Fruit fly (Drosophila melanogaster) whole organism, prepupa: Measurements from ENCODE around the gene CG1024.

ENCODE experiments used
- CG15336 ChIP-seq: fragments of 200-800 bp; sonication (Bioruptor generic); IDR thresholded peaks from 2 replicates; pipeline ENCODE4 v1.3.6; 2022; ENCODE audit warnings: missing biosample characterization, missing genetic modification characterization
- CG1621 ChIP-seq: fragments of 200-800 bp; sonication (Bioruptor generic); optimal IDR thresholded peaks from 3 replicates; lab custom pipeline; 2018; ENCODE audit warnings: missing biosample characterization, mild to moderate bottlenecking, missing genetic modification characterization
- CG3919 ChIP-seq: fragments of 200-800 bp; sonication (Bioruptor generic); optimal IDR thresholded peaks from 3 replicates; lab custom pipeline; 2016; ENCODE audit warnings: missing biosample characterization, missing genetic modification characterization
- CG6163 ChIP-seq: fragments of 200-800 bp; sonication (Bioruptor generic); IDR thresholded peaks from 3 replicates; pipeline ENCODE4 v1.3.6; 2022; ENCODE audit warnings: missing biosample characterization, missing genetic modification characterization
- Ets21C ChIP-seq: fragments of 200-800 bp; sonication (Bioruptor generic); optimal IDR thresholded peaks from 3 replicates; lab custom pipeline; 2016; ENCODE audit warnings: missing biosample characterization, missing genetic modification characterization
- Lpt ChIP-seq: fragments of 200-800 bp; sonication (Bioruptor generic); optimal IDR thresholded peaks from 3 replicates; lab custom pipeline; 2016; ENCODE audit warnings: missing biosample characterization, missing genetic modification characterization
- esn ChIP-seq: fragments of 200-800 bp; sonication (Bioruptor generic); optimal IDR thresholded peaks from 2 replicates; lab custom pipeline; 2016; ENCODE audit warnings: missing biosample characterization, mild to moderate bottlenecking, missing genetic modification characterization, moderate library complexity
- ss ChIP-seq, 2 experiments: fragments of 200-800 bp; sonication (Bioruptor generic); optimal IDR thresholded peaks; 2 replicates in 1 of 2; 3 replicates in 1 of 2; lab custom pipeline; 2017 to 2018; ENCODE audit warnings: mild to moderate bottlenecking in 2 of 2, missing biosample characterization in 2 of 2, missing genetic modification characterization in 2 of 2, moderate library complexity in 1 of 2

DNA sequence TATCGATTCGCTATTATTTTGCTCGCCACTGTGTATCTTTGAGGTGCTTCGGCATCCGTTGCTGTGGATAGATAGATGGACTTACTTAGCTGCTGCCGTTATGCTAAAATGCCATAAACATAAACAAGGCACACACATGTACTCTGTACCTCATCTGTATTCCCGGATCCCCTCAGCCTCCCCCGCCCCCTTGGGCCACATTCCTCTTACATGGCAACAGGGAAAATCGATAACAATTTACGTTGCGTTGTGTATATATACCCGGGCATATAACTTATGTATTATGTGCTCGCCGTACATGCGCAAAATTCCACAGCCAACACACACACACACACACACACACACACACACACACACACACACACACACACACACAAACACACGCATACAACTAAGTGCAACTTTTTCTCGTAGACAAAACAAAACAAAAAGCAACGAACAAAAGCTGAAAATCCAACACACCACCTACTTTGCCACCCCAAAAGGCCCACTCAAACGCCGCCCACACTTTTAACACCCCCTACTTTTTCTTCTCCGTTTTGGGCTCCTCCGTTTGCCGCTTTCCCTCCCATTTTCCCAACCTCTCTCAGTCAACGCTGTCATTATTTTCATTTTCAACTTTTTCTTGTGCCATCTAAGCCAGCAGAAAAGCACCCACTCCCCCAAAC, 33.8 kb upstream of the CG1024 start:
- TF ChIP-seq CG6163 (GFP tag; lab: Robert Waterston, UW) (no peak), CG3919 (no peak), Ets21C (GFP tag; lab: Kevin White, UChicago) (no peak), CG15336 (GFP tag; lab: Robert Waterston, UW) (no peak), Lpt (GFP tag; lab: Kevin White, UChicago) (no peak), esn (GFP tag; lab: Kevin White, UChicago) (no peak), CG1621 (no peak), ss (GFP tag; optimal IDR thresholded peaks at IDR 0.05; lab: Kevin White, UChicago) (no peak)
